Worm (Caenorhabditis elegans): ENCODE results near the gene fbxa-13.

The fbxa-13 gene

ce11 chrIII:1676588-1676987 is 29.1 kb downstream of the fbxa-13 start, which contains the start of gene Y22D7AR.6:
Y22D7AR.6 (minus strand) TSS chrIII:1676721.
- no peak for TF ChIP-seq pha-2 (tag; optimal IDR thresholded peaks at IDR 0.05)
- TF ChIP-seq nhr-11 (tag; optimal IDR thresholded peaks at IDR 0.05) = no peak
- no peak for TF ChIP-seq elt-4 (tag; optimal IDR thresholded peaks at IDR 0.05)
- TF ChIP-seq eyg-1 (tag; optimal IDR thresholded peaks at IDR 0.05) = no peak
- TF ChIP-seq ceh-18 (tag; optimal IDR thresholded peaks at IDR 0.05) = no peak

- no peak for TF ChIP-seq C08G9.2 (tag; optimal IDR thresholded peaks at IDR 0.05)
- TF ChIP-seq K02D7.2 (tag; optimal IDR thresholded peaks at IDR 0.05) = no peak
- TF ChIP-seq ceh-31 (tag; optimal IDR thresholded peaks at IDR 0.05) = no peak
- TF ChIP-seq ceh-14 (tag; optimal IDR thresholded peaks at IDR 0.05) = no peak
- no peak for TF ChIP-seq rnt-1 (tag; optimal IDR thresholded peaks at IDR 0.05)
- no peak for TF ChIP-seq ceh-48 (tag; optimal IDR thresholded peaks at IDR 0.05)
- TF ChIP-seq pax-1 (tag; optimal IDR thresholded peaks at IDR 0.05) = no peak
- no peak for TF ChIP-seq tbx-2 (tag; optimal IDR thresholded peaks at IDR 0.05)
- TF ChIP-seq ceh-19 (GFP tag; optimal IDR thresholded peaks at IDR 0.05) = no peak
- no peak for TF ChIP-seq dmd-4 (tag; optimal IDR thresholded peaks at IDR 0.05; ENCODE audit: borderline replicate concordance)
- TF ChIP-seq ceh-9 (tag; optimal IDR thresholded peaks at IDR 0.05) = no peak
- no peak for TF ChIP-seq K09A11.1 (tag; optimal IDR thresholded peaks at IDR 0.05; ENCODE audit: insufficient read depth)
- TF ChIP-seq F13H6.1 (tag; optimal IDR thresholded peaks at IDR 0.05) = no peak
- no peak for TF ChIP-seq nhr-232 (tag; optimal IDR thresholded peaks at IDR 0.05)
- TF ChIP-seq zip-5 (tag; optimal IDR thresholded peaks at IDR 0.05) = no peak
Observed at ce11 chrIII:1674760-1675159, 30.9 kb downstream of the fbxa-13 start.

- TF ChIP-seq ets-4 (tag; optimal IDR thresholded peaks at IDR 0.05) (no peak), lim-6 (tag; optimal IDR thresholded peaks at IDR 0.05) (no peak), che-1 (tag; optimal IDR thresholded peaks at IDR 0.05) (no peak), ceh-24 (tag; optimal IDR thresholded peaks at IDR 0.05) (no peak), pax-1 (tag; optimal IDR thresholded peaks at IDR 0.05) (no peak), nhr-11 (tag; optimal IDR thresholded peaks at IDR 0.05) (no peak), dmd-4 (tag; optimal IDR thresholded peaks at IDR 0.05; ENCODE audit: borderline replicate concordance) (no peak), tbx-7 (tag; optimal IDR thresholded peaks at IDR 0.05) (no peak), sox-4 (tag; optimal IDR thresholded peaks at IDR 0.05) (no peak), ceh-31 (tag; optimal IDR thresholded peaks at IDR 0.05) (no peak), pha-4 (tag; optimal IDR thresholded peaks at IDR 0.05) (no peak), ceh-30 (tag; optimal IDR thresholded peaks at IDR 0.05) (no peak), pqm-1 (tag; optimal IDR thresholded peaks at IDR 0.05) (no peak), unc-55 (GFP tag; optimal IDR thresholded peaks at IDR 0.05) (no peak), hlh-6 (tag; optimal IDR thresholded peaks at IDR 0.05) (no peak), fkh-10 (GFP tag; optimal IDR thresholded peaks at IDR 0.05) (no peak), ama-1 (optimal IDR thresholded peaks at IDR 0.05) (no peak), zip-5 (tag; optimal IDR thresholded peaks at IDR 0.05) (no peak), unc-3 (GFP tag; conservative IDR thresholded peaks at IDR 0.05) (no peak), unc-3 (tag; optimal IDR thresholded peaks at IDR 0.05) (no peak), lin-11 (tag; optimal IDR thresholded peaks at IDR 0.05) (no peak)
Observed at ce11 chrIII:1673320-1673719, 32.4 kb downstream of the fbxa-13 start.

ce11 chrIII:1668519-1668918 is 37.2 kb downstream of the fbxa-13 start, which contains the start of gene glb-30:
glb-30 (minus strand) TSS chrIII:1668619.
- no peak for TF ChIP-seq C08G9.2 (tag; optimal IDR thresholded peaks at IDR 0.05)
- TF ChIP-seq Y22D7AL.16 (tag; optimal IDR thresholded peaks at IDR 0.05) = peak; percentile 13

ce11 chrIII:1666893-1667292 is 38.8 kb downstream of the fbxa-13 start:
- TF ChIP-seq ceh-48 (tag; optimal IDR thresholded peaks at IDR 0.05) (peak; percentile 15), unc-3 (GFP tag; conservative IDR thresholded peaks at IDR 0.05) (no peak), unc-3 (tag; optimal IDR thresholded peaks at IDR 0.05) (no peak)
